Worm (Caenorhabditis elegans) whole organism, late embryonic: ENCODE measurements around the gene F15G9.1.

Source experiments
- C38D4.7 ChIP-seq: fragments of 200-800 bp; sonication (Bioruptor generic); optimal IDR thresholded peaks from 2 replicates; lab custom pipeline; 2018; ENCODE audit warnings: mild to moderate bottlenecking, missing genetic modification characterization, moderate library complexity, missing compliant biosample characterization
- F13H6.1 ChIP-seq: sonication (generic microtip); optimal IDR thresholded peaks from 2 replicates; lab custom pipeline; 2016; ENCODE audit warnings: missing genetic modification characterization, missing compliant biosample characterization
- ama-1 ChIP-seq: fragments of 150-350 bp; optimal IDR thresholded peaks from 2 replicates; lab custom pipeline; 2014
- ceh-14 ChIP-seq: sonication (generic microtip); optimal IDR thresholded peaks from 2 replicates; lab custom pipeline; 2016; ENCODE audit warnings: missing genotype, missing genetic modification characterization, missing compliant biosample characterization
- fkh-10 ChIP-seq: fragments of 150-350 bp; optimal IDR thresholded peaks from 2 replicates; lab custom pipeline; 2014; ENCODE audit warnings: missing biosample characterization, missing genetic modification reagents, missing genetic modification characterization
- madf-2 ChIP-seq: sonication (generic microtip); optimal IDR thresholded peaks from 2 replicates; lab custom pipeline; 2017; ENCODE audit warnings: missing genetic modification characterization, missing compliant biosample characterization
- nhr-11 ChIP-seq: fragments of 150-350 bp; optimal IDR thresholded peaks from 2 replicates; lab custom pipeline; 2014; ENCODE audit warnings: missing biosample characterization, missing genetic modification characterization
- pat-9 ChIP-seq: fragments of 200-800 bp; sonication (Bioruptor generic); optimal IDR thresholded peaks from 2 replicates; lab custom pipeline; 2018; ENCODE audit warnings: mild to moderate bottlenecking, missing genetic modification characterization, moderate library complexity, missing compliant biosample characterization
- pha-4 ChIP-seq: fragments of 150-350 bp; optimal IDR thresholded peaks from 2 replicates; lab custom pipeline; 2018; ENCODE audit warnings: missing biosample characterization, missing genetic modification reagents, missing genetic modification characterization
- pqm-1 ChIP-seq: sonication (generic microtip); optimal IDR thresholded peaks from 2 replicates; lab custom pipeline; 2016; ENCODE audit warnings: missing genetic modification characterization, missing compliant biosample characterization
- syd-9 ChIP-seq: sonication (generic microtip); optimal IDR thresholded peaks from 2 replicates; lab custom pipeline; 2016; ENCODE audit warnings: mild to moderate bottlenecking, missing genetic modification characterization, moderate library complexity, missing compliant biosample characterization
- tbx-2 ChIP-seq: sonication (generic microtip); optimal IDR thresholded peaks from 2 replicates; lab custom pipeline; 2016; ENCODE audit warnings: missing genetic modification characterization, missing compliant biosample characterization
- ttx-3 ChIP-seq: sonication (generic microtip); optimal IDR thresholded peaks from 2 replicates; lab custom pipeline; 2016; ENCODE audit warnings: missing genetic modification reagents, missing genetic modification characterization, missing compliant biosample characterization

DNA sequence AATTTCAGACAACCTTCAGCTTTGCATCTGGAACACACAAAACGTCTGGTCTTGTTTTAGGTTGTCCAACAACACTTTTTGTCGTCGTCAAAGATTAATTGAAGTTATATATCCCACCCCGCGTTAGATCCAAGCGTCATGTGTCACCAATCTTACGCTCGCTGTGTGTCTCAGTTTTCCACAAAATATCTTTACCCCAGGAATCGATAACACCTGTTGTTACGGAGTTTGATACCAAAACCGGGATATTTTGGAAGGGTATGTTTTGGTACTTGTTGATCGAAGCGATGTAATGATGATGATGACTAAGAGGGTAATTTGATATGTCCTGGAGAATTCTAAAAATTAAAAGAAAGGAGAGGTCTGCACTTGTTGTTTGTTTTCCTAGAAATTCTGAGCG lies 29.3 kb downstream of the F15G9.1 start:
- no peak for TF ChIP-seq ttx-3 (tag; lab: Kevin White, UChicago)
- no peak for TF ChIP-seq C38D4.7 (GFP tag; lab: Kevin White, UChicago)
- TF ChIP-seq fkh-10 (GFP tag; lab: Kevin White, UChicago): no peak
- no peak for TF ChIP-seq syd-9 (tag; lab: Kevin White, UChicago)
- TF ChIP-seq ama-1 (lab: Kevin White, UChicago): no peak
- TF ChIP-seq madf-2: no peak
- no peak for TF ChIP-seq tbx-2 (tag; lab: Kevin White, UChicago)
- no peak for TF ChIP-seq ceh-14 (tag; lab: Kevin White, UChicago)
- no peak for TF ChIP-seq pqm-1
- no peak for TF ChIP-seq F13H6.1 (tag; lab: Kevin White, UChicago)
- TF ChIP-seq nhr-11: no peak
- TF ChIP-seq pat-9 (tag; lab: Kevin White, UChicago): no peak
- no peak for TF ChIP-seq pha-4 (tag; lab: Kevin White, UChicago)
